Worm (Caenorhabditis elegans): Measurements from ENCODE around the gene gid-2.

The gid-2 gene

ce11 chrX:2471303-2471702 is 32.5 kb upstream of the gid-2 start, which contains the start of gene R04B3.1:
TSS of gene R04B3.1 (minus strand) at chrX:2471403.
- TF ChIP-seq blmp-1 (tag; optimal IDR thresholded peaks at IDR 0.05; ENCODE audit: insufficient read depth) (peak; percentile 4), ztf-1 (GFP tag; conservative IDR thresholded peaks at IDR 0.05) (no peak), elt-1 (tag; optimal IDR thresholded peaks at IDR 0.05) (no peak)

ce11 chrX:2464064-2464463 is 25.3 kb upstream of the gid-2 start:
- TF ChIP-seq snpc-4 (tag; optimal IDR thresholded peaks at IDR 0.05), result no peak
- peak; percentile 1 for TF ChIP-seq sma-9 (GFP tag; optimal IDR thresholded peaks at IDR 0.05)
- TF ChIP-seq sma-9 (tag; optimal IDR thresholded peaks at IDR 0.05), result no peak

ce11 chrX:2461742-2462141 is 23.0 kb upstream of the gid-2 start:
- no peak for TF ChIP-seq ztf-11 (tag; optimal IDR thresholded peaks at IDR 0.05)
- TF ChIP-seq sma-9 (GFP tag; optimal IDR thresholded peaks at IDR 0.05), result no peak
- TF ChIP-seq sma-9 (tag; optimal IDR thresholded peaks at IDR 0.05), result no peak
- TF ChIP-seq ceh-82 (tag; optimal IDR thresholded peaks at IDR 0.05), result no peak
- TF ChIP-seq sem-4 (tag; optimal IDR thresholded peaks at IDR 0.05), result no peak
- TF ChIP-seq nhr-12 (tag; optimal IDR thresholded peaks at IDR 0.05), result no peak
- no peak for TF ChIP-seq aly-2 (tag; optimal IDR thresholded peaks at IDR 0.05)
- no peak for TF ChIP-seq mdl-1 (tag; optimal IDR thresholded peaks at IDR 0.05)
- TF ChIP-seq skn-1 (tag; optimal IDR thresholded peaks at IDR 0.05), result no peak
- no peak for TF ChIP-seq elt-3 (tag; optimal IDR thresholded peaks at IDR 0.05)
- TF ChIP-seq nhr-21 (tag; optimal IDR thresholded peaks at IDR 0.05), result no peak
- TF ChIP-seq elt-1 (tag; optimal IDR thresholded peaks at IDR 0.05), result no peak

ce11 chrX:2459793-2460192 is 21.0 kb upstream of the gid-2 start, which contains the start of gene fox-1:
TSS of gene fox-1 (minus strand) at chrX:2459893.
- TF ChIP-seq elt-3 (tag; optimal IDR thresholded peaks at IDR 0.05) (no peak), nhr-23 (tag; optimal IDR thresholded peaks at IDR 0.05) (no peak), lin-39 (tag; optimal IDR thresholded peaks at IDR 0.05) (no peak), nhr-237 (tag; optimal IDR thresholded peaks at IDR 0.05) (no peak), snpc-4 (tag; optimal IDR thresholded peaks at IDR 0.05) (no peak), zag-1 (tag; optimal IDR thresholded peaks at IDR 0.05) (no peak)

ce11 chrX:2457461-2457860 is 18.7 kb upstream of the gid-2 start:
- TF ChIP-seq sma-9 (GFP tag; optimal IDR thresholded peaks at IDR 0.05) (no peak), sma-9 (tag; optimal IDR thresholded peaks at IDR 0.05) (no peak), unc-39 (tag; optimal IDR thresholded peaks at IDR 0.05) (no peak), lin-39 (tag; optimal IDR thresholded peaks at IDR 0.05) (no peak), nhr-21 (tag; optimal IDR thresholded peaks at IDR 0.05) (no peak), elt-1 (tag; optimal IDR thresholded peaks at IDR 0.05) (no peak), mdl-1 (tag; optimal IDR thresholded peaks at IDR 0.05) (no peak), F13H6.1 (tag; optimal IDR thresholded peaks at IDR 0.05) (no peak), R02D3.7 (tag; optimal IDR thresholded peaks at IDR 0.05) (no peak), alr-1 (tag; optimal IDR thresholded peaks at IDR 0.05) (no peak), blmp-1 (tag; optimal IDR thresholded peaks at IDR 0.05; ENCODE audit: insufficient read depth) (no peak), snpc-4 (tag; optimal IDR thresholded peaks at IDR 0.05) (no peak), ztf-11 (tag; optimal IDR thresholded peaks at IDR 0.05) (no peak), fos-1 (tag; optimal IDR thresholded peaks at IDR 0.05) (no peak)

ce11 chrX:2456141-2456540 is 17.4 kb upstream of the gid-2 start:
- no peak for TF ChIP-seq ztf-4 (tag; optimal IDR thresholded peaks at IDR 0.05)

ce11 chrX:2454914-2455313 is 16.2 kb upstream of the gid-2 start:
- no peak for TF ChIP-seq unc-39 (tag; optimal IDR thresholded peaks at IDR 0.05)

ce11 chrX:2452716-2453115 is 14.0 kb upstream of the gid-2 start:
- TF ChIP-seq nhr-77 (tag; optimal IDR thresholded peaks at IDR 0.05) (no peak), unc-62 (GFP tag; optimal IDR thresholded peaks at IDR 0.05) (no peak), lin-39 (tag; optimal IDR thresholded peaks at IDR 0.05) (no peak), aly-2 (tag; optimal IDR thresholded peaks at IDR 0.05) (no peak), gmeb-1 (tag; optimal IDR thresholded peaks at IDR 0.05) (no peak), mbf-1 (tag; optimal IDR thresholded peaks at IDR 0.05) (no peak), nhr-129 (tag; optimal IDR thresholded peaks at IDR 0.05) (no peak), elt-1 (tag; optimal IDR thresholded peaks at IDR 0.05) (no peak), ztf-4 (tag; optimal IDR thresholded peaks at IDR 0.05) (no peak), ztf-11 (tag; optimal IDR thresholded peaks at IDR 0.05) (no peak), unc-55 (GFP tag; optimal IDR thresholded peaks at IDR 0.05) (no peak), peb-1 (tag; optimal IDR thresholded peaks at IDR 0.05) (no peak), F13H6.1 (tag; optimal IDR thresholded peaks at IDR 0.05) (no peak), nhr-25 (tag; optimal IDR thresholded peaks at IDR 0.05) (no peak), alr-1 (tag; optimal IDR thresholded peaks at IDR 0.05) (no peak)
